Worm (Caenorhabditis elegans) whole organism, L1 larva: Measurements from ENCODE around the gene F11D5.1.

ENCODE experiments used
- C34B4.2 ChIP-seq: sonication (generic microtip); optimal IDR thresholded peaks from 2 replicates; lab custom pipeline; 2017; ENCODE audit warnings: mild to moderate bottlenecking, missing genetic modification characterization, missing compliant biosample characterization
- Y116A8C.19 ChIP-seq: sonication (generic microtip); optimal IDR thresholded peaks from 2 replicates; lab custom pipeline; 2016; ENCODE audit warnings: missing compliant biosample characterization, missing genetic modification characterization, borderline replicate concordance
- ama-1 ChIP-seq: fragments of 150-350 bp; optimal IDR thresholded peaks from 2 replicates; lab custom pipeline; 2014
- ceh-63 ChIP-seq: fragments of 200-800 bp; sonication (Bioruptor generic); optimal IDR thresholded peaks from 2 replicates; lab custom pipeline; 2018; ENCODE audit warnings: mild to moderate bottlenecking, missing genetic modification characterization, missing compliant biosample characterization
- ceh-82 ChIP-seq, 3 experiments: fragments of 150-350 bp in 1 of 3; sonication (generic microtip) in 2 of 3; optimal IDR thresholded peaks; 2 replicates each; lab custom pipeline; 2014 to 2017; ENCODE audit warnings: missing biosample characterization in 3 of 3, missing genetic modification characterization in 3 of 3
- ceh-90 ChIP-seq: sonication (generic microtip); optimal IDR thresholded peaks from 2 replicates; lab custom pipeline; 2016; ENCODE audit warnings: missing genetic modification characterization, missing compliant biosample characterization
- efl-1 ChIP-seq, 4 experiments: fragments of 150-350 bp; optimal IDR thresholded peaks in 3 of 4; peaks in 1 of 4; 1 replicate in 1 of 4; 2 replicates in 3 of 4; lab custom pipeline; 2014; ENCODE audit warnings: missing biosample characterization in 2 of 4, missing genetic modification characterization in 2 of 4, missing genetic modification reagents in 2 of 4
- egl-27 ChIP-seq, 2 experiments: fragments of 150-350 bp in 1 of 2; sonication (generic microtip); optimal IDR thresholded peaks; 3 replicates each; lab custom pipeline; 2017 to 2018; ENCODE audit warnings: missing biosample characterization in 2 of 2, missing genetic modification characterization in 2 of 2, missing genetic modification reagents in 2 of 2
- elt-2 ChIP-seq: sonication (generic microtip); optimal IDR thresholded peaks from 2 replicates; lab custom pipeline; 2016; ENCODE audit warnings: missing genetic modification characterization, mild to moderate bottlenecking, inconsistent platforms, missing compliant biosample characterization, missing genetic modification reagents
- ets-5 ChIP-seq: fragments of 200-800 bp; sonication (Bioruptor generic); IDR thresholded peaks from 2 replicates; pipeline ENCODE4 v1.3.6; 2022; ENCODE audit warnings: missing genetic modification characterization, missing compliant biosample characterization
- fos-1 ChIP-seq: fragments of 150-350 bp; optimal IDR thresholded peaks from 2 replicates; lab custom pipeline; 2014; ENCODE audit warnings: missing biosample characterization, missing genetic modification characterization
- hlh-17 ChIP-seq: fragments of 200-800 bp; sonication (Bioruptor generic); optimal IDR thresholded peaks from 2 replicates; lab custom pipeline; 2018; ENCODE audit warnings: missing genetic modification characterization, mild to moderate bottlenecking, missing compliant biosample characterization, moderate library complexity, borderline replicate concordance
- hlh-4 ChIP-seq: sonication (generic microtip); optimal IDR thresholded peaks from 2 replicates; lab custom pipeline; 2016; ENCODE audit warnings: mild to moderate bottlenecking, missing genetic modification characterization, missing compliant biosample characterization
- irx-1 ChIP-seq: sonication (generic microtip); optimal IDR thresholded peaks from 2 replicates; lab custom pipeline; 2016; ENCODE audit warnings: missing genetic modification characterization, missing compliant biosample characterization
- jun-1 ChIP-seq: fragments of 150-350 bp; optimal IDR thresholded peaks from 2 replicates; lab custom pipeline; 2014; ENCODE audit warnings: missing biosample characterization, missing genetic modification reagents, missing genetic modification characterization
- lin-13 ChIP-seq: fragments of 150-350 bp; optimal IDR thresholded peaks from 2 replicates; lab custom pipeline; 2014; ENCODE audit warnings: missing biosample characterization, missing genetic modification reagents, missing genetic modification characterization
- lin-15B ChIP-seq: fragments of 150-350 bp; sonication (generic microtip); optimal IDR thresholded peaks from 3 replicates; lab custom pipeline; 2014; ENCODE audit warnings: missing biosample characterization, missing genetic modification characterization
- lin-35 ChIP-seq, 2 experiments: fragments of 150-350 bp; optimal IDR thresholded peaks; 2 replicates each; lab custom pipeline; 2014; ENCODE audit warnings: missing biosample characterization in 2 of 2, missing genetic modification characterization in 2 of 2, missing genetic modification reagents in 2 of 2
- mdl-1 ChIP-seq, 2 experiments: fragments of 150-350 bp; optimal IDR thresholded peaks; 2 replicates each; lab custom pipeline; 2014 to 2017; ENCODE audit warnings: missing biosample characterization in 2 of 2, missing genetic modification characterization in 2 of 2, inconsistent platforms in 1 of 2
- nhr-19 ChIP-seq: fragments of 200-800 bp; sonication (Bioruptor generic); conservative IDR thresholded peaks from 2 replicates; pipeline ENCODE4 v1.3.6; 2022; ENCODE audit warnings: missing genetic modification characterization, missing compliant biosample characterization
- nhr-237 ChIP-seq: fragments of 150-350 bp; optimal IDR thresholded peaks from 2 replicates; lab custom pipeline; 2014; ENCODE audit warnings: missing biosample characterization, missing genetic modification characterization
- nhr-77 ChIP-seq: fragments of 150-350 bp; optimal IDR thresholded peaks from 2 replicates; lab custom pipeline; 2014; ENCODE audit warnings: missing biosample characterization, missing genetic modification characterization
- nhr-85 ChIP-seq: sonication (generic microtip); peaks from one replicate; lab custom pipeline; 2016; ENCODE audit warnings: missing genetic modification characterization, inconsistent platforms, missing compliant biosample characterization
- pag-3 ChIP-seq: sonication (generic microtip); optimal IDR thresholded peaks from 2 replicates; lab custom pipeline; 2017; ENCODE audit warnings: missing genetic modification characterization, mild to moderate bottlenecking, missing compliant biosample characterization, antibody characterized with exemption, borderline replicate concordance; ENCODE audit not compliant: insufficient read depth
- pax-3 ChIP-seq: fragments of 200-800 bp; sonication (Bioruptor generic); optimal IDR thresholded peaks from 2 replicates; lab custom pipeline; 2018; ENCODE audit warnings: mild to moderate bottlenecking, missing genetic modification characterization, moderate library complexity, missing compliant biosample characterization
- rnt-1 ChIP-seq: sonication (generic microtip); optimal IDR thresholded peaks from 2 replicates; lab custom pipeline; 2016; ENCODE audit warnings: mild to moderate bottlenecking, missing genetic modification characterization, moderate library complexity, missing compliant biosample characterization
- skn-1 ChIP-seq: fragments of 150-350 bp; optimal IDR thresholded peaks from 2 replicates; lab custom pipeline; 2014; ENCODE audit warnings: missing biosample characterization, missing genetic modification characterization
- snpc-4 ChIP-seq: fragments of 150-350 bp; optimal IDR thresholded peaks from 2 replicates; lab custom pipeline; 2014; ENCODE audit warnings: missing biosample characterization, missing genetic modification characterization
- snu-23 ChIP-seq: sonication (generic microtip); optimal IDR thresholded peaks from 2 replicates; lab custom pipeline; 2016; ENCODE audit warnings: missing genetic modification characterization, missing compliant biosample characterization
- tlp-1 ChIP-seq: fragments of 150-350 bp; optimal IDR thresholded peaks from 2 replicates; lab custom pipeline; 2014; ENCODE audit warnings: missing biosample characterization, missing genetic modification characterization
- unc-86 ChIP-seq: sonication (generic microtip); optimal IDR thresholded peaks from 2 replicates; lab custom pipeline; 2016; ENCODE audit warnings: missing genetic modification characterization, missing compliant biosample characterization
- ztf-4 ChIP-seq: fragments of 150-350 bp; optimal IDR thresholded peaks from 2 replicates; lab custom pipeline; 2014; ENCODE audit warnings: missing biosample characterization, missing genetic modification characterization

F11D5.1 gene

ce11 chrX:3300582-3300981, 32.3 kb upstream of the F11D5.1 start:
- TF ChIP-seq snu-23 (GFP tag; lab: Kevin White, UChicago) (no peak), elt-2 (tag; lab: Kevin White, UChicago) (no peak), Y116A8C.19 (no peak), pag-3 (no peak), egl-27 (tag; optimal IDR thresholded peaks at IDR 0.05; lab: Kevin White, UChicago) (no peak), ztf-4 (tag; lab: Kevin White, UChicago) (no peak), lin-15B (no peak), unc-86 (no peak), ceh-63 (GFP tag; lab: Kevin White, UChicago) (no peak), pax-3 (tag; lab: Kevin White, UChicago) (no peak), C34B4.2 (tag; lab: Kevin White, UChicago) (no peak), ets-5 (no peak), ceh-82 (tag; optimal IDR thresholded peaks at IDR 0.05; lab: Kevin White, UChicago) (no peak), mdl-1 (tag; optimal IDR thresholded peaks at IDR 0.05; lab: Kevin White, UChicago) (no peak), rnt-1 (tag; lab: Kevin White, UChicago) (no peak), jun-1 (no peak), hlh-4 (tag; lab: Kevin White, UChicago) (no peak), hlh-17 (GFP tag; lab: Kevin White, UChicago) (no peak), lin-13 (GFP tag; lab: Kevin White, UChicago) (no peak)

- no peak for TF ChIP-seq ceh-90
- TF ChIP-seq ama-1 (lab: Kevin White, UChicago): no peak
- no peak for TF ChIP-seq Y116A8C.19
- TF ChIP-seq nhr-19: no peak
- TF ChIP-seq nhr-77 (tag; lab: Kevin White, UChicago): no peak
Measured at ce11 chrX:3301770-3302169, 31.2 kb upstream of the F11D5.1 start, which contains the start of gene F11D5.5. TSS of gene F11D5.5 (plus strand) at chrX:3302070.

ce11 chrX:3304068-3304467, 28.9 kb upstream of the F11D5.1 start, which contains the start of gene F11D5.7:
TSS of gene F11D5.7 (plus strand) at chrX:3304368.
- no peak for TF ChIP-seq mdl-1 (tag; optimal IDR thresholded peaks at IDR 0.05; lab: Kevin White, UChicago)
- no peak for TF ChIP-seq snpc-4 (tag; lab: Kevin White, UChicago)
- no peak for TF ChIP-seq irx-1
- TF ChIP-seq, all 84 proteins: peak for 0

ce11 chrX:3306594-3307296, 26.2 kb upstream of the F11D5.1 start:
- peak; percentile 1 for TF ChIP-seq nhr-85 (tag; lab: Kevin White, UChicago)
- peak; percentile 18 for TF ChIP-seq elt-2 (tag; lab: Kevin White, UChicago)
- TF ChIP-seq jun-1: no peak
- TF ChIP-seq, all 84 proteins: peak for 2

- TF ChIP-seq lin-35 (GFP tag; optimal IDR thresholded peaks at IDR 0.05; lab: Kevin White, UChicago) (no peak), irx-1 (no peak), tlp-1 (tag; lab: Kevin White, UChicago) (no peak), lin-13 (GFP tag; lab: Kevin White, UChicago) (no peak), nhr-237 (tag; lab: Kevin White, UChicago) (no peak), ets-5 (no peak), efl-1 (optimal IDR thresholded peaks at IDR 0.05; lab: Kevin White, UChicago) (no peak), efl-1 (GFP tag; optimal IDR thresholded peaks at IDR 0.05 in 1 of 2; lab: Kevin White, UChicago) (no peak), fos-1 (tag; lab: Kevin White, UChicago) (no peak), skn-1 (tag; lab: Kevin White, UChicago) (no peak)
Measured at ce11 chrX:3310702-3311101, 22.2 kb upstream of the F11D5.1 start.
